Fruit fly (Drosophila melanogaster) whole organism, embryonic: ENCODE results near the gene nmo.

Experiments
- Abd-B ChIP-seq: fragments of 200-800 bp; sonication (Bioruptor generic); optimal IDR thresholded peaks from 2 replicates; lab custom pipeline; 2018; ENCODE audit warnings: missing biosample characterization, mild to moderate bottlenecking, missing genetic modification characterization, moderate library complexity
- Atf6 ChIP-seq: fragments of 200-800 bp; sonication (Bioruptor generic); IDR thresholded peaks from 2 replicates; pipeline ENCODE4 v1.3.6; 2022; ENCODE audit warnings: missing biosample characterization, missing genetic modification characterization
- BtbVII ChIP-seq: fragments of 200-800 bp; sonication (Bioruptor generic); optimal IDR thresholded peaks from 3 replicates; lab custom pipeline; 2017; ENCODE audit warnings: missing biosample characterization, mild to moderate bottlenecking, missing genetic modification characterization
- CG10654 ChIP-seq: fragments of 200-800 bp; sonication (Bioruptor generic); optimal IDR thresholded peaks from 2 replicates; lab custom pipeline; 2016; ENCODE audit warnings: missing biosample characterization, missing genetic modification characterization
- CG12104 ChIP-seq: fragments of 200-800 bp; sonication (Bioruptor generic); optimal IDR thresholded peaks from 3 replicates; lab custom pipeline; 2016; ENCODE audit warnings: missing biosample characterization, missing genetic modification characterization
- CG12299 ChIP-seq: fragments of 200-800 bp; sonication (Bioruptor generic); optimal IDR thresholded peaks from 2 replicates; lab custom pipeline; 2018; ENCODE audit warnings: missing biosample characterization, mild to moderate bottlenecking, missing genetic modification characterization
- CG12769 ChIP-seq: fragments of 200-800 bp; sonication (Bioruptor generic); optimal IDR thresholded peaks from 2 replicates; lab custom pipeline; 2019; ENCODE audit warnings: missing biosample characterization, mild to moderate bottlenecking, missing genetic modification characterization, moderate library complexity
- CG15011 ChIP-seq: fragments of 200-800 bp; sonication (Bioruptor generic); optimal IDR thresholded peaks from 3 replicates; lab custom pipeline; 2018; ENCODE audit warnings: missing biosample characterization, mild to moderate bottlenecking, missing genetic modification characterization
- CG15479 ChIP-seq: fragments of 200-800 bp; sonication (Bioruptor generic); optimal IDR thresholded peaks from 3 replicates; lab custom pipeline; 2019; ENCODE audit warnings: missing biosample characterization, mild to moderate bottlenecking, missing genetic modification characterization, moderate library complexity
- CG15601 ChIP-seq: fragments of 200-800 bp; sonication (Bioruptor generic); optimal IDR thresholded peaks from 3 replicates; lab custom pipeline; 2019; ENCODE audit warnings: missing biosample characterization, mild to moderate bottlenecking, missing genetic modification characterization, moderate library complexity
- CG17361 ChIP-seq: fragments of 200-800 bp; sonication (Bioruptor generic); IDR thresholded peaks from 3 replicates; pipeline ENCODE4 v1.3.6; 2022; ENCODE audit warnings: missing biosample characterization, missing genetic modification characterization
- CG18262 ChIP-seq: fragments of 200-800 bp; optimal IDR thresholded peaks from 3 replicates; lab custom pipeline; 2019; ENCODE audit warnings: missing biosample characterization, mild to moderate bottlenecking, missing genetic modification characterization, moderate library complexity
- CG2120 ChIP-seq: fragments of 200-800 bp; sonication (Bioruptor generic); optimal IDR thresholded peaks from 3 replicates; lab custom pipeline; 2016; ENCODE audit warnings: missing biosample characterization, missing genetic modification characterization
- CG31365 ChIP-seq: fragments of 200-800 bp; sonication (Bioruptor generic); optimal IDR thresholded peaks from 2 replicates; lab custom pipeline; 2018; ENCODE audit warnings: missing biosample characterization, mild to moderate bottlenecking, missing genetic modification characterization
- CG31441 ChIP-seq: fragments of 200-800 bp; sonication (Bioruptor generic); IDR thresholded peaks from 2 replicates; pipeline ENCODE4 v1.3.6; 2022; ENCODE audit warnings: missing biosample characterization, missing genetic modification characterization
- CG3163 ChIP-seq: fragments of 200-800 bp; sonication (Bioruptor generic); optimal IDR thresholded peaks from 3 replicates; lab custom pipeline; 2016; ENCODE audit warnings: missing biosample characterization, missing genetic modification characterization
- CG34422 ChIP-seq: fragments of 200-800 bp; sonication (Bioruptor generic); IDR thresholded peaks from 3 replicates; pipeline ENCODE4 v1.3.6; 2022; ENCODE audit warnings: missing biosample characterization, missing genetic modification characterization
- CG3726 ChIP-seq: fragments of 200-800 bp; sonication (Bioruptor generic); IDR thresholded peaks from 3 replicates; pipeline ENCODE4, ENCODE4 v1.3.6; 2022; ENCODE audit warnings: missing biosample characterization, missing genetic modification characterization
- CG3847 ChIP-seq: fragments of 200-800 bp; sonication (Bioruptor generic); IDR thresholded peaks from 2 replicates; pipeline ENCODE4 v1.3.6; 2022; ENCODE audit warnings: missing biosample characterization, missing genetic modification characterization
- CG4730 ChIP-seq: fragments of 200-800 bp; sonication (Bioruptor generic); IDR thresholded peaks from 2 replicates; pipeline ENCODE4 v1.3.6; 2022; ENCODE audit warnings: missing biosample characterization, missing genetic modification characterization
- CG7987 ChIP-seq: fragments of 200-800 bp; sonication (Bioruptor generic); optimal IDR thresholded peaks from 2 replicates; lab custom pipeline; 2018; ENCODE audit warnings: missing biosample characterization, mild to moderate bottlenecking, missing genetic modification characterization, moderate library complexity
- CG8388 ChIP-seq: fragments of 200-800 bp; sonication (Bioruptor generic); optimal IDR thresholded peaks from 2 replicates; lab custom pipeline; 2019; ENCODE audit warnings: missing biosample characterization, mild to moderate bottlenecking, missing genetic modification characterization, moderate library complexity
- Dbx ChIP-seq: fragments of 200-800 bp; sonication (Bioruptor generic); IDR thresholded peaks from 3 replicates; pipeline ENCODE4 v1.3.6; 2022; ENCODE audit warnings: missing biosample characterization, missing genetic modification characterization
- E2f2 ChIP-seq: fragments of 200-800 bp; sonication (Bioruptor generic); IDR thresholded peaks from 2 replicates; pipeline ENCODE4 v1.3.6; 2022; ENCODE audit warnings: missing biosample characterization, missing genetic modification characterization
- Ets65A ChIP-seq: fragments of 200-800 bp; sonication (Bioruptor generic); peaks from one replicate; lab custom pipeline; 2016; ENCODE audit warnings: missing biosample characterization, missing genetic modification characterization
- Gsc ChIP-seq: fragments of 200-800 bp; sonication (Bioruptor generic); IDR thresholded peaks from 2 replicates; pipeline ENCODE4 v1.3.6; 2022; ENCODE audit warnings: missing biosample characterization, missing genetic modification characterization
- Gug ChIP-seq: fragments of 200-800 bp; sonication (Bioruptor generic); IDR thresholded peaks from 4 replicates; pipeline ENCODE4 v1.3.6; 2022; ENCODE audit warnings: missing biosample characterization, missing genetic modification characterization
- Hmx ChIP-seq: fragments of 200-800 bp; sonication (Bioruptor generic); optimal IDR thresholded peaks from 2 replicates; lab custom pipeline; 2016; ENCODE audit warnings: missing biosample characterization, missing genetic modification characterization
- Max ChIP-seq: fragments of 200-800 bp; sonication (Bioruptor generic); optimal IDR thresholded peaks from 2 replicates; lab custom pipeline; 2016; ENCODE audit warnings: missing biosample characterization, mild to moderate bottlenecking, missing genetic modification characterization
- Med ChIP-seq: fragments of 200-800 bp; sonication (Bioruptor generic); peaks from one replicate; lab custom pipeline; 2016; ENCODE audit warnings: missing biosample characterization, missing genetic modification characterization, mild to moderate bottlenecking, inconsistent platforms, moderate library complexity
- Nf-YB ChIP-seq: fragments of 200-800 bp; sonication (Bioruptor generic); optimal IDR thresholded peaks from 3 replicates; lab custom pipeline; 2019; ENCODE audit warnings: missing biosample characterization, mild to moderate bottlenecking, missing genetic modification characterization, moderate library complexity
- Oaz ChIP-seq: fragments of 200-800 bp; sonication (Bioruptor generic); IDR thresholded peaks from 2 replicates; pipeline ENCODE4 v1.3.6; 2022; ENCODE audit warnings: missing biosample characterization, missing genetic modification characterization
- Pdp1 ChIP-seq, 2 experiments: fragments of 200-800 bp; sonication (Bioruptor generic); optimal IDR thresholded peaks; 3 replicates each; lab custom pipeline; 2016; ENCODE audit warnings: missing biosample characterization in 2 of 2, missing genetic modification characterization in 2 of 2, mild to moderate bottlenecking in 1 of 2, moderate library complexity in 1 of 2
- Rfx ChIP-seq: fragments of 200-800 bp; sonication (Bioruptor generic); IDR thresholded peaks from 2 replicates; pipeline ENCODE4 v1.3.6; 2022; ENCODE audit warnings: missing biosample characterization, missing genetic modification characterization
- Sox100B ChIP-seq: fragments of 200-800 bp; sonication (Bioruptor generic); optimal IDR thresholded peaks from 3 replicates; lab custom pipeline; 2018; ENCODE audit warnings: missing biosample characterization, mild to moderate bottlenecking, missing genetic modification characterization
- bcd ChIP-seq: fragments of 200-800 bp; sonication (Bioruptor generic); optimal IDR thresholded peaks from 2 replicates; lab custom pipeline; 2017; ENCODE audit warnings: missing biosample characterization, mild to moderate bottlenecking, missing genetic modification characterization
- croc ChIP-seq: fragments of 200-800 bp; sonication (Bioruptor generic); conservative IDR thresholded peaks from 3 replicates; pipeline ENCODE4 v1.3.6; 2022; ENCODE audit warnings: missing biosample characterization, missing genetic modification characterization
- crp ChIP-seq, 2 experiments: fragments of 200-800 bp; sonication (Bioruptor generic); optimal IDR thresholded peaks; 2 replicates in 1 of 2; 3 replicates in 1 of 2; lab custom pipeline; 2017; ENCODE audit warnings: missing biosample characterization in 2 of 2, missing genetic modification characterization in 2 of 2, mild to moderate bottlenecking in 1 of 2, moderate library complexity in 1 of 2
- klu ChIP-seq: fragments of 200-800 bp; sonication (Bioruptor generic); IDR thresholded peaks from 2 replicates; pipeline ENCODE4 v1.3.6; 2022; ENCODE audit warnings: missing biosample characterization, missing genetic modification characterization
- lbe ChIP-seq: fragments of 200-800 bp; sonication (Bioruptor generic); optimal IDR thresholded peaks from 2 replicates; lab custom pipeline; 2016; ENCODE audit warnings: missing biosample characterization, mild to moderate bottlenecking, missing genetic modification characterization
- luna ChIP-seq: fragments of 200-800 bp; sonication (Bioruptor generic); optimal IDR thresholded peaks from 2 replicates; lab custom pipeline; 2016; ENCODE audit warnings: missing biosample characterization, missing genetic modification characterization
- oc ChIP-seq: fragments of 200-800 bp; sonication (Bioruptor generic); optimal IDR thresholded peaks from 2 replicates; lab custom pipeline; 2018; ENCODE audit warnings: missing biosample characterization, mild to moderate bottlenecking, missing genetic modification characterization, moderate library complexity
- scrt ChIP-seq: fragments of 200-800 bp; sonication (Bioruptor generic); optimal IDR thresholded peaks from 2 replicates; lab custom pipeline; 2018; ENCODE audit warnings: missing biosample characterization, mild to moderate bottlenecking, missing genetic modification characterization, moderate library complexity
- sens-2 ChIP-seq: fragments of 200-800 bp; sonication (Bioruptor generic); IDR thresholded peaks from 2 replicates; pipeline ENCODE4 v1.3.6; 2022; ENCODE audit warnings: missing biosample characterization, missing genetic modification characterization
- sima ChIP-seq: fragments of 200-800 bp; sonication (Bioruptor generic); optimal IDR thresholded peaks from 2 replicates; lab custom pipeline; 2016; ENCODE audit warnings: missing biosample characterization, missing genetic modification characterization
- ssp ChIP-seq: fragments of 200-800 bp; sonication (Bioruptor generic); IDR thresholded peaks from 2 replicates; pipeline ENCODE4 v1.3.6; 2022; ENCODE audit warnings: missing biosample characterization, missing genetic modification characterization
- tap ChIP-seq: fragments of 200-800 bp; optimal IDR thresholded peaks from 3 replicates; lab custom pipeline; 2019; ENCODE audit warnings: missing biosample characterization, mild to moderate bottlenecking, missing genetic modification characterization, moderate library complexity
- wdn ChIP-seq: fragments of 200-800 bp; sonication (Bioruptor generic); IDR thresholded peaks from 2 replicates; pipeline ENCODE4 v1.3.6; 2022; ENCODE audit warnings: missing biosample characterization, missing genetic modification characterization
- zfh2 ChIP-seq: fragments of 200-800 bp; sonication (Bioruptor generic); optimal IDR thresholded peaks from 2 replicates; lab custom pipeline; 2016; ENCODE audit warnings: missing biosample characterization, missing genetic modification characterization

nmo gene

DNA sequence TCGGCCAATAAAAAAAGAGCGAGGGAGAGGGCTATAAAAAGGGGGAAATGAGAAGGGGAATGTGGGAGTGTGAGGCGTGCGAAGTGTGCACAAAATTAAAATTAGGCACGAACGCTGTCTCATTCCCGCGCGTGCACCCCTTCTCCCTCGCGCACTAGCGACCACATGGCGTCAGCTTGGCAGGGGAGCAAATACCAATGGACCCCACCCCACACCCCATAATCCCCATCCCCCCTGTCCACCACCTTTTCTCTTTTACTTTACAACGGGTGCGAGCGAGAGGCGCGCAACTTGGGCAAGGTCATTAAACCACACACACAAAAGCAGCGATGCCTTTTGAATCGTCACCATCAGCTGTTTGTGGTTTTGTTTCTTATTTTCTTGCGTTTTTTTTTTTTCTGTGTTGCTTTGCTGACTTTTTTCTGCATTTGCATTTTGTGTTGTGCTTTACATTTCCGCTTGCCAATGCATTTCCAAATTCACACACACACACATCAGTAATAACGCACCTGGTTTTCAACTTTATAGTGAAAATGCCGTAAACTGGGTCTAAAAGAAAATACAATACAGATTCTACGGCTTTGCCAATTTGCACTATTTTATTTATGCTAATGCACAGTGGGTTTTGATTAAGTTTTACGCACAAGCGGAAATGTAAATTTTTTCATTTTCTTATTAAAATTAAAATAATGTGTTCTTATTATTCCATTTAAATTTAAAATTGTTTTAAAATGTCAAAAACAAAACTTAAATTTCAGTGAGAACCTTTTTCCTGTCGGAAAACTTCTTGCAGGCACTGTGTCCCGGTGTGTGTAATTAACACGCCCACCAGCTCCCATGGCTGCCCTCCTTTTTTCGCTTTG is 45.7 kb downstream of the nmo start:
- TF ChIP-seq Sox100B (GFP tag; lab: Kevin White, UChicago) (peak; percentile 69), CG15011 (peak; percentile 16), oc (tag; lab: Kevin White, UChicago) (peak; percentile 87), Max (peak; percentile 55), Pdp1 (GFP tag; optimal IDR thresholded peaks at IDR 0.05; lab: Kevin White, UChicago) (no peak), CG7987 (GFP tag; lab: Kevin White, UChicago) (no peak), CG31441 (peak; percentile 55), Dbx (GFP tag; lab: Robert Waterston, UW) (peak; percentile 54; the same call in 1 of the 3 replicates), lbe (GFP tag; lab: Kevin White, UChicago) (peak; percentile 15), ssp (GFP tag; lab: Robert Waterston, UW) (no peak), Hmx (GFP tag; lab: Kevin White, UChicago) (peak; percentile 28), Abd-B (peak; percentile 69), sima (GFP tag; lab: Kevin White, UChicago) (no peak), luna (GFP tag; lab: Kevin White, UChicago) (no peak), Atf6 (GFP tag; lab: Robert Waterston, UW) (peak; percentile 64; the same call in 1 of the 2 replicates), tap (tag; lab: Kevin White, UChicago) (peak; percentile 60), CG8388 (GFP tag; lab: Kevin White, UChicago) (peak; percentile 93), CG12104 (GFP tag; lab: Kevin White, UChicago) (peak; percentile 49), crp (GFP tag; optimal IDR thresholded peaks at IDR 0.05; lab: Kevin White, UChicago) (peak in 1 of 2 experiments; percentile 70), CG17361 (peak; percentile 64; the same call in 2 of the 3 replicates), CG34422 (peak; percentile 64), E2f2 (GFP tag; lab: Robert Waterston, UW) (peak; percentile 40; the same call in 1 of the 2 replicates), CG12769 (tag; lab: Kevin White, UChicago) (peak; percentile 98), Med (GFP tag; lab: Kevin White, UChicago) (peak; percentile 73), wdn (GFP tag; lab: Robert Waterston, UW) (peak; percentile 49; the same call in 1 of the 2 replicates), CG31365 (tag; lab: Kevin White, UChicago) (no peak), Nf-YB (GFP tag; lab: Kevin White, UChicago) (peak; percentile 7), CG4730 (peak; percentile 48; the same call in 1 of the 2 replicates), Ets65A (GFP tag; lab: Kevin White, UChicago) (peak; percentile 49), Gsc (GFP tag; lab: Robert Waterston, UW) (no peak), CG3726 (GFP tag; lab: Robert Waterston, UW) (0 out of 3 replicates have a peak, but pooled peaks have one; percentile 42), Oaz (GFP tag; lab: Robert Waterston, UW) (no peak), CG10654 (GFP tag; lab: Kevin White, UChicago) (peak; percentile 43), CG15479 (GFP tag; lab: Kevin White, UChicago) (no peak), CG3847 (GFP tag; lab: Robert Waterston, UW) (peak; percentile 19; the same call in 1 of the 2 replicates), klu (GFP tag; lab: Robert Waterston, UW) (peak; percentile 53), sens-2 (GFP tag; lab: Robert Waterston, UW) (0 out of 2 replicates have a peak, but pooled peaks have one; percentile 17), CG18262 (tag; lab: Kevin White, UChicago) (peak; percentile 54), bcd (peak; percentile 51), zfh2 (GFP tag; lab: Kevin White, UChicago) (peak; percentile 5), croc (peak; percentile 16; the same call in 1 of the 3 replicates), CG3163 (GFP tag; lab: Kevin White, UChicago) (no peak), CG15601 (no peak), scrt (GFP tag; lab: Kevin White, UChicago) (peak; percentile 29), Rfx (peak; percentile 79), BtbVII (GFP tag; lab: Kevin White, UChicago) (peak; percentile 50), CG12299 (no peak), CG2120 (GFP tag; lab: Kevin White, UChicago) (peak; percentile 41), Gug (GFP tag; lab: Robert Waterston, UW) (peak; percentile 31; the same call in 1 of the 4 replicates)
